Fruit fly (Drosophila melanogaster): Measurements from ENCODE around the gene nht.

The nht gene

DNA sequence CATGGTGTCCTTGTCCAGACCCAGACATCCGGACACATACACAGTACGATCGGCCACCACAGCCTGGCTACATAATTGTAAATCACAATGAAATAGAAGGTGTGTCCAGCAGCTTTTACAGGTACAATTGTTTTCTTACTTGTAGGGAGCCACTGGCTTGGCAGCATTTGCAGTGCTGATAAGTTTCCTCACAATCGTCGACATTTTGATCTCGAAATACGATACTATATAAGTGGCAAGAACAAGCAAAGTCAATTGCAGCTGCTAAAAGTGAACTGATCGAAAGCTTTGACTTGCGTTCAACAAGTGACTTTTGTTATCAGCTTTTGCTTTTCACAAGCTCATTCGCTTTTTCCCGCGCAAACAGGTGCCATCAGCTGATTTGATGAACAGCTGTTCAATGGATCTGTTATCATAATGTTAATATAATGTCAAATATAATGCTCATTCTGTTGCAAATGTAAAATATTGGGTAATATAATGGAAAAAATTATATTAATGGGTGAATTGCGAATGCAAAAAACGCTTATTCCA, 43.9 kb downstream of the nht start, which contains the start of gene UK114:
Gene UK114 (minus strand): TSS at position 309 of the 534 bp plus-strand sequence.
- TF ChIP-seq CG3995 (GFP tag; optimal IDR thresholded peaks at IDR 0.05) = peak; percentile 85
- TF ChIP-seq CG11504 (tag; optimal IDR thresholded peaks at IDR 0.05) = peak; percentile 45
- no peak for TF ChIP-seq sd (tag; optimal IDR thresholded peaks at IDR 0.05)
- TF ChIP-seq crp (GFP tag; optimal IDR thresholded peaks at IDR 0.05) = peak in 1 of 2 experiments; percentile 81
- no peak for TF ChIP-seq jing (GFP tag; optimal IDR thresholded peaks at IDR 0.05)
- no peak for TF ChIP-seq luna (GFP tag; optimal IDR thresholded peaks at IDR 0.05)
- TF ChIP-seq nmo (GFP tag; optimal IDR thresholded peaks at IDR 0.05) = no peak
- TF ChIP-seq CG9437 (GFP tag; optimal IDR thresholded peaks at IDR 0.05) = no peak
- TF ChIP-seq E2f1 (GFP tag; IDR thresholded peaks at IDR 0.05) = no peak
- no peak for TF ChIP-seq Hsf (GFP tag; optimal IDR thresholded peaks at IDR 0.05)
- no peak for TF ChIP-seq CG13424 (tag; optimal IDR thresholded peaks at IDR 0.05)
- TF ChIP-seq fd96Cb (tag; optimal IDR thresholded peaks at IDR 0.05) = no peak
- TF ChIP-seq Dp (GFP tag; optimal IDR thresholded peaks at IDR 0.05) = peak; percentile 46
- no peak for TF ChIP-seq shn (GFP tag; optimal IDR thresholded peaks at IDR 0.05)
- no peak for TF ChIP-seq mirr (GFP tag; optimal IDR thresholded peaks at IDR 0.05)
- TF ChIP-seq lbe (GFP tag; optimal IDR thresholded peaks at IDR 0.05) = peak; percentile 20
- TF ChIP-seq bigmax (GFP tag; optimal IDR thresholded peaks at IDR 0.05) = no peak
- peak; percentile 44 for TF ChIP-seq E2f2 (GFP tag; IDR thresholded peaks at IDR 0.05)
- TF ChIP-seq CG1024 (GFP tag; IDR thresholded peaks at IDR 0.05) = no peak
- TF ChIP-seq CG4730 (GFP tag; IDR thresholded peaks at IDR 0.05) = no peak

DNA sequence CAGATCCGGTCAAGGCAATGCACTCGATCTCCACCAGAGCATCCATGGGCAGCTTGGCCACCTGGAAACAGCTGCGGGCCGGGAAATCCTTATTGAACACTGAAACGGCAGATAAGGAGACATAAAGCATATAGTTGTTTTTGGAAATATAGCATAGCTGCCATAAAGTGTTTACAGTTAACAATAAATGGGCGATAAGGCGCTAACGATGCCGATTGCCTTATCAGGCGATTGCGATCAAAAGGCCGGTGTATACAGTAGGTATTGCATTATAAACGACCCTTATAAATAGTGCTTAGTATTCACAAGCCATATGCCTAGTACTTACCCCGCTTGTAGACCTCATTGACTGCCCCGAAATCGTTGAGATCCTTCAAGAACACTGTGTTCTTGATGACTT, 44.4 kb downstream of the nht start:
- TF ChIP-seq CG10543 (GFP tag; optimal IDR thresholded peaks at IDR 0.05) (peak; percentile 2), CG9437 (GFP tag; optimal IDR thresholded peaks at IDR 0.05) (no peak), Stat92E (GFP tag; optimal IDR thresholded peaks at IDR 0.05) (no peak), HmgZ (tag; optimal IDR thresholded peaks at IDR 0.05) (peak; percentile 13), CG34376 (GFP tag; optimal IDR thresholded peaks at IDR 0.05) (peak; percentile 46), CG4360 (GFP tag; IDR thresholded peaks at IDR 0.05) (no peak), exex (tag; optimal IDR thresholded peaks at IDR 0.05) (peak; percentile 90), Doc3 (GFP tag; IDR thresholded peaks at IDR 0.05; ENCODE audit: partially characterized antibody) (no peak), Hr3 (GFP tag; optimal IDR thresholded peaks at IDR 0.05) (no peak), CG18011 (GFP tag; optimal IDR thresholded peaks at IDR 0.05) (no peak), Side (GFP tag; optimal IDR thresholded peaks at IDR 0.05) (no peak), grn (GFP tag; optimal IDR thresholded peaks at IDR 0.05) (peak; percentile 70), CG15011 (GFP tag; optimal IDR thresholded peaks at IDR 0.05) (no peak), Awh (GFP tag; IDR thresholded peaks at IDR 0.05) (no peak), jigr1 (GFP tag; IDR thresholded peaks at IDR 0.05) (no peak), CG2129 (GFP tag; IDR thresholded peaks at IDR 0.05; ENCODE audit: partially characterized antibody) (no peak), sna (GFP tag; IDR thresholded peaks at IDR 0.05; ENCODE audit: partially characterized antibody) (no peak), zfh1 (GFP tag; IDR thresholded peaks at IDR 0.05) (no peak), fd102C (GFP tag; optimal IDR thresholded peaks at IDR 0.05) (no peak), HLH54F (GFP tag; optimal IDR thresholded peaks at IDR 0.05) (no peak), CG17385 (GFP tag; optimal IDR thresholded peaks at IDR 0.05) (no peak), zfh2 (GFP tag; optimal IDR thresholded peaks at IDR 0.05) (no peak), Hmr (GFP tag; optimal IDR thresholded peaks at IDR 0.05) (peak; percentile 17), Blimp-1 (GFP tag; optimal IDR thresholded peaks at IDR 0.05) (no peak), tll (GFP tag; optimal IDR thresholded peaks at IDR 0.05) (no peak), Hand (GFP tag; optimal IDR thresholded peaks at IDR 0.05) (no peak), al (GFP tag; IDR thresholded peaks at IDR 0.05) (no peak), slp2 (GFP tag; optimal IDR thresholded peaks at IDR 0.05) (no peak), CG31224 (GFP tag; IDR thresholded peaks at IDR 0.05) (no peak), CG2889 (GFP tag; IDR thresholded peaks at IDR 0.05) (no peak), CG17829 (tag; optimal IDR thresholded peaks at IDR 0.05) (no peak)

Measured in whole organism, embryonic.